Worm (Caenorhabditis elegans) whole organism, L3 larva: ENCODE data around the gene F56F11.1.

Source experiments
- lsy-12 ChIP-seq: sonication (generic microtip); optimal IDR thresholded peaks from 2 replicates; lab custom pipeline; 2016; ENCODE audit warnings: mild to moderate bottlenecking, missing genetic modification characterization, missing compliant biosample characterization
- nhr-237 ChIP-seq: fragments of 150-350 bp; optimal IDR thresholded peaks from 2 replicates; lab custom pipeline; 2014; ENCODE audit warnings: missing biosample characterization, missing genetic modification characterization
- pha-4 ChIP-seq: fragments of 150-350 bp; optimal IDR thresholded peaks from 2 replicates; lab custom pipeline; 2014; ENCODE audit warnings: missing biosample characterization, missing genetic modification reagents, missing genetic modification characterization

DNA sequence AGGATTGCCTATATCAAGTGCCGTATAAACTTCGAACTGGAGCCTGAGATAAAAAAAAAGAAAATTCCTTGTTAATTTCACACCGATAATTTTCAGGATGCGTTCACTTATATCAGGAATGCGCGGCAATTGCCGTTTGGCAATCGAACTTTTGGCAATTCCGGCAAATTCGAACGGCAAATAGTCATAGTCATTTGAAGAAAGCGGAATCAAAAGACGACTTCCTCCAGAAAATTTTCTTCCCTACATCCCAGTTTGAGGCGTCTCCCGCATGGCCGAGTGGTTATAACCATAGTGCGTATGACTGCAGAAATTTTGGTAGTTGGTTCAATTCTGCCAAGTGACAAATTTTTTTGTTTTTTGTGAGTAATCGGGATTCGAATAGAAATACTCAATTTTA lies 35.6 kb upstream of the F56F11.1 start, which contains the start of gene F56F11.4:
- TF ChIP-seq nhr-237 (tag; lab: Kevin White, UChicago) (no peak), pha-4 (tag; lab: Kevin White, UChicago) (no peak), lsy-12 (tag; lab: Kevin White, UChicago) (no peak)
